Fruit fly (Drosophila melanogaster): ENCODE data around the gene CG31676.
A peak's percentile ranks its signal among the peaks of the same experiment; 100 is the strongest.

The CG31676 gene

dm6 chr2L:20818432-20818831 lies 22.1 kb upstream of the CG31676 start, which contains the start of gene CheB38a:
CheB38a (minus strand) TSS chr2L:20818532.
- no peak for TF ChIP-seq lola (GFP tag; optimal IDR thresholded peaks at IDR 0.05)
- no peak for TF ChIP-seq h (GFP tag; optimal IDR thresholded peaks at IDR 0.05)
- no peak for TF ChIP-seq brk (GFP tag; optimal IDR thresholded peaks at IDR 0.05)
- TF ChIP-seq psq (GFP tag; optimal IDR thresholded peaks at IDR 0.05) = no peak
- TF ChIP-seq usp (GFP tag; optimal IDR thresholded peaks at IDR 0.05) = no peak
- no peak for TF ChIP-seq Jra (GFP tag; optimal IDR thresholded peaks at IDR 0.05)
- no peak for TF ChIP-seq Abd-B (GFP tag; optimal IDR thresholded peaks at IDR 0.05)
- no peak for TF ChIP-seq CrebA (GFP tag; optimal IDR thresholded peaks at IDR 0.05; ENCODE audit: borderline replicate concordance)
- TF ChIP-seq Mio (GFP tag; optimal IDR thresholded peaks at IDR 0.05) = no peak
- no peak for TF ChIP-seq dmrt93B (GFP tag; optimal IDR thresholded peaks at IDR 0.05)
- no peak for TF ChIP-seq Dfd (GFP tag; optimal IDR thresholded peaks at IDR 0.05)
- TF ChIP-seq Vsx2 (GFP tag; optimal IDR thresholded peaks at IDR 0.05; ENCODE audit: partially characterized antibody) = no peak
- TF ChIP-seq dsf (GFP tag; optimal IDR thresholded peaks at IDR 0.05; ENCODE audit: borderline replicate concordance) = no peak
- TF ChIP-seq Sp1 (GFP tag; optimal IDR thresholded peaks at IDR 0.05) = no peak
- TF ChIP-seq HLH106 (tag; optimal IDR thresholded peaks at IDR 0.05) = no peak
- TF ChIP-seq CG32264 (GFP tag; optimal IDR thresholded peaks at IDR 0.05) = no peak
- TF ChIP-seq Rel (GFP tag; optimal IDR thresholded peaks at IDR 0.05) = no peak
- no peak for TF ChIP-seq Rel (tag; optimal IDR thresholded peaks at IDR 0.05)
- TF ChIP-seq Hnf4 (GFP tag; optimal IDR thresholded peaks at IDR 0.05) = no peak

- TF ChIP-seq ey (GFP tag; optimal IDR thresholded peaks at IDR 0.05) = no peak
Observed at dm6 chr2L:20820767-20821166, 19.8 kb upstream of the CG31676 start, which contains the start of gene CheB38c. CheB38c (minus strand) TSS chr2L:20820867.

- TF ChIP-seq Vsx2 (GFP tag; optimal IDR thresholded peaks at IDR 0.05; ENCODE audit: partially characterized antibody) (peak; percentile 71), h (GFP tag; optimal IDR thresholded peaks at IDR 0.05) (peak; percentile 8), dl (GFP tag; optimal IDR thresholded peaks at IDR 0.05; ENCODE audit: insufficient read depth in 1 of 2, partially characterized antibody in 2 of 2) (peak; percentile 69 to 87), Rel (GFP tag; optimal IDR thresholded peaks at IDR 0.05) (no peak), Rel (tag; optimal IDR thresholded peaks at IDR 0.05) (peak; percentile 26), Dif (GFP tag; optimal IDR thresholded peaks at IDR 0.05; ENCODE audit: partially characterized antibody) (peak; percentile 80), rgr (GFP tag; optimal IDR thresholded peaks at IDR 0.05) (no peak), Abd-B (GFP tag; optimal IDR thresholded peaks at IDR 0.05) (no peak), psq (GFP tag; optimal IDR thresholded peaks at IDR 0.05) (peak; percentile 3)
Observed at dm6 chr2L:20821249-20822024, 19.1 kb upstream of the CG31676 start.

- TF ChIP-seq N (GFP tag; optimal IDR thresholded peaks at IDR 0.05) = peak; percentile 10
- no peak for TF ChIP-seq OdsH (GFP tag; optimal IDR thresholded peaks at IDR 0.05)
- no peak for TF ChIP-seq Dif (GFP tag; optimal IDR thresholded peaks at IDR 0.05; ENCODE audit: partially characterized antibody)
Observed at dm6 chr2L:20822025-20822371, 18.6 kb upstream of the CG31676 start.

- TF ChIP-seq foxo (GFP tag; optimal IDR thresholded peaks at IDR 0.05) (no peak), woc (GFP tag; optimal IDR thresholded peaks at IDR 0.05) (peak; percentile 5), tai (GFP tag; optimal IDR thresholded peaks at IDR 0.05) (no peak), N (GFP tag; optimal IDR thresholded peaks at IDR 0.05) (no peak), Vsx2 (GFP tag; optimal IDR thresholded peaks at IDR 0.05; ENCODE audit: partially characterized antibody) (peak; percentile 53), dl (GFP tag; optimal IDR thresholded peaks at IDR 0.05; ENCODE audit: insufficient read depth in 1 of 2, partially characterized antibody in 2 of 2) (peak in 1 of 2 experiments; percentile 59), rgr (GFP tag; optimal IDR thresholded peaks at IDR 0.05) (no peak), HLH106 (tag; optimal IDR thresholded peaks at IDR 0.05) (no peak), dmrt93B (GFP tag; optimal IDR thresholded peaks at IDR 0.05) (no peak), fru (GFP tag; optimal IDR thresholded peaks at IDR 0.05) (no peak), Hnf4 (GFP tag; optimal IDR thresholded peaks at IDR 0.05) (no peak), Rel (GFP tag; optimal IDR thresholded peaks at IDR 0.05) (no peak), Rel (tag; optimal IDR thresholded peaks at IDR 0.05) (peak; percentile 56), CG32264 (GFP tag; optimal IDR thresholded peaks at IDR 0.05) (no peak), psq (GFP tag; optimal IDR thresholded peaks at IDR 0.05) (peak; percentile 14), Dif (GFP tag; optimal IDR thresholded peaks at IDR 0.05; ENCODE audit: partially characterized antibody) (peak; percentile 38), dsf (GFP tag; optimal IDR thresholded peaks at IDR 0.05; ENCODE audit: borderline replicate concordance) (no peak)
Observed at dm6 chr2L:20822489-20823195, 17.9 kb upstream of the CG31676 start, which contains the start of gene CG9331. CG9331 (plus strand) TSS chr2L:20822828.

Measured in whole organism, wandering third instar larva.